Worm (Caenorhabditis elegans) whole organism, dauer: ENCODE results near the gene ZK328.6.

ENCODE experiments used
- unc-62 ChIP-seq: sonication (generic microtip); optimal IDR thresholded peaks from 2 replicates; lab custom pipeline; 2017; ENCODE audit warnings: missing biosample characterization, missing genetic modification reagents, missing genetic modification characterization

The ZK328.6 gene

DNA sequence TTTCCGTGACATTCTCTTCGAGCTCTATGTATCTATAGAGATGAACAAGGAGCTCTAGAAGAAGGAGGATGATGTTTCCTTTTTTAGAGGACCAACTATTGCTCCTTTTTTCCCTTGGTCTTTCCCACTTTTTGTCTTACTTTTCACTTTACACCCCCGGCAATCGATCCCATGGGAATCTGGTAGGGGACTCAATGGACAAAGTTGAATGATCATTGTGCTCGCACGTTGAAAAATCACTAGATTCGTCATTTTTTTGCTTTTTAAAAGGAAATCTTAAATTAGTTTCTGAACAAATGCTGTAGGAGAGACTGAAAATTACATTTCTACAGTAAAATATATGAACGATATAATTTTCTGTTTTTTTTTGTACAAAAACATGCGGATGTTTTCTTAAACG, 28.4 kb downstream of the ZK328.6 start:
- TF ChIP-seq unc-62 (GFP tag; lab: Kevin White, UChicago): no peak

DNA sequence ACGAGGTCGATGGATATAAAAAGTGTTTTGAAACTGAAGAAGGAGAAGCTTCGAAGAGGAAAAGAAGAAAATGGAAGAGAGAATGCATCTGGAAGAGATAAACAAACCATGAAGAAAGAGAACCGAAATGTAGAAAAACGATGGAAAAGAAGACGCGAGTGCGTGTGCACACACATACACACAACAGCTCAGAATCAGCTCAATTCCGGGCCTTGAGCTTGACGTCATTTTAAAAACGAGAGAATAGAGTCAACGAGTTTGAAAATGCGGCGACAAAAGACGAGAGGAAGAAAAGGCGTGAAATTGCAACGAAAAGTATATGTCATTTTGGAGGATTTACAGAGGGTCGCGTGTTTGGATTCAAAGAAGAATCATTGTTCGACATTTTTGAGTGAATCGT, 30.8 kb downstream of the ZK328.6 start:
- TF ChIP-seq unc-62 (GFP tag; lab: Kevin White, UChicago): no peak

DNA sequence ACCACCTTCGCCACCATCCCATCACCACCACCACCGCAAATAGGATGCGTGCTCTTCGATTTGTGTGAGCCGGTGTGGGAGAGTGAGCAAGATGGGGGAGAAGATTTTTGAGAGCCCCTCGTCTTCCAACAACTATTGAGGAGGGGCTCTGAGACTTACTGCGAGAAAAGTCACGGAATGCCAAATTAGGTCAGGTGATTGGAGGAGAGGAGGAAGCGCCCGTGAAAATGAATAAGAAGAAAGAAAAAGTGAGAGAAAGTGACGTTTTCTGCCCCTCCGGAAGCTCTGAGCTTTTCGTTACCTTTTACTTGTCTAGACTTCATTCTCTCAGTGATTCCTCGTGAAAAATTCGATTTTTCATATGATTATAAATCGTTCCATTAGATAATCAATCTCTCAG, 31.7 kb downstream of the ZK328.6 start:
- TF ChIP-seq unc-62 (GFP tag; lab: Kevin White, UChicago): no peak

DNA sequence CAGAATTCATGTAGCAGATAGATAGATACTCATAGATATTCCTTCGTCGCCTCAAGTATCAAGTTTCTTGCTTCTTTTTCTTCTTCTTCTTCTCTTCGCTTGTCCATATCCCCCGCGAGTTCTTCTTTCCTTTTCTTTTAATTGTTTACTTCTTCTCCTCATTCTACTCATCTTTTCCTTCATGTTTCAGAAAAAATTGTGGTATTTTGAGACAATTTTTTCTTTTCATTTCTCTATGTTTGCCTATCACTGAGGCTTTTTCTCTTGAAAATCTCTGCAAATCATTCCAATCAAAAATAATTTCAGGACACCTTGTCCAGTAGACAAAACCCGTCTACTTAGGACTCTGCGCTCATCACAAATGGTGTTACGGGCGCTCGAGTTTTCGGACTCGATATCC, 37.5 kb downstream of the ZK328.6 start, which contains the start of gene T04C9.1:
TSS of gene T04C9.1 (plus strand) at position 301 of the 400 bp plus-strand sequence.
- TF ChIP-seq unc-62 (GFP tag; lab: Kevin White, UChicago): no peak

DNA sequence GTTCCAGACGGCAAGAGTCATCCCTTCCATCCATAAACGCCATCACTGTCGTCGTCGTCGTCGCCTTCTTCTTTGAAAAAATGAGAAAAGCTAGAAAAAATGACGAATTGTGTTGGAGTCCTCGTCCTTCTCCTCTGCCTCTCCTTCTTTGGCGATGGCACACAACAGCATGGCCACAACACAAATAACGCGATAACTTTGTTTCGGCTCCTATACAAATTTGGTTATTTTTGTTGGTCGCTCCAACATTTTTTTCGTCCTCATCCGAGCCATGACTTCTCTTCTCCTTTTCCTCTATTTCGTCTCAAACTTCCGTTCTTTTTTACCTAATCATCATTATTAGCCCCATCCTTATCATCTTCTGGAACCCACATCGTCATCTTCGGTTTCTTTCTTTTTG, 38.3 kb downstream of the ZK328.6 start:
- no peak for TF ChIP-seq unc-62 (GFP tag; lab: Kevin White, UChicago)

DNA sequence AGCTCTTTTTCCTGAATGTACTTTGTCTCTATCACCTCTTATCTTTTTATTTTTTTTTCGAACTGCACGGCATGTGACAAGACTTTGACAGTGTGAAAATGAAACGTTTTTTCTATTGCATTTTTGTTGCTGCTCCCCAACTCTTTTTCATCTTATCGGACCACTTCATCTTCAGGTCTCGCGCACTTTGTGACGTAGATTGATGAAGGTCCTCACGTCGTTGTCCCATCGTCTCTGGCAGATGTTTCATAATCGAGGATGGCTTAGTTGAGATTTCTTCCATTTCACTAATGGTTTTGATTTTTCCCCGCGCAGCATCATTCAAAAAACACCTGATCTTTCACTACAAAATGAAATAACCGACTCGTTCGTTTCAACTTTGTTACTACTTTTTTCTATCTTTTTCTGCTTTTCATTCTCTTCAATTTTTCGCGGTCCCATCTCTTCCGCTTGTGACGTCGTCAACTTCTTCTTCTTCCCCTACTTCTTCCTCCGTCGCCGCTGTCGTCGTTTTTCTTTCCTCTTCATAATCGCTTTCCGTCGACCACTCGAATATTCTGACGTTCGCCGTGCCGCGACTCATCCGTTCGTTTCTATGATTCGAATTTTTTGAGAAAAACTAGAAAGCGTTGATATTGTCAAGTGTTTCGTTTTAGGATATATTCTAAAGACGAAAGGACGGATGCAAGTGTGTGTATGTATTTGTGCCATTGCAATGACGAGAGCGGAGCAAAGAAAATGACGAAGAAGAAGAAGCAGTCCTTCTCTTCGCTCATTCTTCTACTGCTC, 39.0 kb downstream of the ZK328.6 start, which contains the start of gene T04C9.2:
TSS of gene T04C9.2 (plus strand) at position 739 of the 789 bp plus-strand sequence.
- TF ChIP-seq unc-62 (GFP tag; lab: Kevin White, UChicago): no peak

DNA sequence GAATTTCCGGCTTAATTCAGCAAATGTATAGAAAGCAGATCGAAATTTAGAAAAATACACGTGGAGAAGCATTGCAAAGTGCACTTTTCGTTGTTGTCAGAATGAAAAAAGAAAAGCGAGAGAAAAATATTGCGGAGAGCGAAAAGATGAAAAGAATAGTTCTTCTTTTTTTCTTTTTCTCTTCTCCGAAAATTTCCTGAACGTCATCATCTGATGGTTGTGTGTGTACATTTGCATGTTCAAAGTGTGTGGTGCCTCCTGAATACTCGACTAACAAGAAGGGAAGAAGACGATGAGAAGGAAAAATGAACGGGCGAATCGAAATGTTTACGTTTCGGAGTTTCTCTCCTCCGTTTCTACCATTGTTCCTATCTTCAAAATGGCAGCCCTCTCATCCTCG, 40.3 kb downstream of the ZK328.6 start:
- TF ChIP-seq unc-62 (GFP tag; lab: Kevin White, UChicago): no peak

DNA sequence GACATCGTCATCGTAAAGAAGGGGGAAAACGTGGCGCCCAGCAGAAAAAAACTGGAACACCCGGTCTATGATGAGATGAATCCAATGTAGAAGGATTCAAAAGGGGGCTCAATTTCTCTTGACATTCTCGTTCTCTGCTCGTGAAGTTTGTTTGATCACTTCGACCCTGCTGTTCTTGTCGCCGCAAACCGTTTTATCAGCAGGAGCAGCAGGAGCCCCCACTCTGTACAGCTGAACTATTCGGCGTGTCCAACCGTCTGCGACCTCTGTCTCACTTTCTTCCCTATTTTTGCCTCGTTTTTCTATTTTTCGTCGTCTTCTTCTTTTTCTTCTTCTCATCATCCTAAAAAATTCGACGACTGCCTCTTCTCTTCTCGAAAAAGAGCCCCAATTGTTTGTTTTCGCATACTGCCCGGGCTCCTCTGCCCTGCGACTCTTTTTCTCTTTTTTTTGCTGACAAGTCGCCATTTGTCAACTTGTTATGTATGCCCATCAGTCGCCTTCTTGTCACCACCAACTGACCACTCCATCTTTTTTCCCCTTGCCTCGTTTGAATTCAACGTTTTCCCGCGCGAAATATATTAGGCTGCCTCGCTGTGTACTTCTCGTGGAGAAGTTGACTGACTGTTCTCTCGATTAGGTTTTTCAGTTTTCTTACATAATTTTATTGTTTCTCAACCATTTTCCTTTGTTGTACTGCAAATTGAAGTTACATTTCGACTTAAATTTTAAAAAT, 41.2 kb downstream of the ZK328.6 start:
- TF ChIP-seq unc-62 (GFP tag; lab: Kevin White, UChicago): no peak

DNA sequence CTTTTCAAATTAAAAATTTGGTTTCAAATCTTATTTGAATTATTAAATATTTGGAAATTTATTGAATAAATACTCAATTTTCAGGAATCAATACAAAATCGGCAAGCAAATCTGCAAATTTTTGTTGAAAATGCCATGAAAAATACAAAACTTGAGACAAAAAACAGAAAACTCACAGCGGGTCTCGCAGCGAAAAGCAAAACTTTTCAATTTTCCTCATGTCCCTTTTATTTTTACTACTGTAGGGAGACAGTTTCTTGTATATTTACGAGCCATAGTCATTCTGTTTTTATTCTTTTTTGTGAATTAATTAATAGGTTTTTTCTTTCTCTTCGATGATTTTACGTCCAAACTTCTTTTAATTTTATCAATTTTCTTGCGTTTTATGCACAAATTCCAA, 41.9 kb downstream of the ZK328.6 start:
- no peak for TF ChIP-seq unc-62 (GFP tag; lab: Kevin White, UChicago)

DNA sequence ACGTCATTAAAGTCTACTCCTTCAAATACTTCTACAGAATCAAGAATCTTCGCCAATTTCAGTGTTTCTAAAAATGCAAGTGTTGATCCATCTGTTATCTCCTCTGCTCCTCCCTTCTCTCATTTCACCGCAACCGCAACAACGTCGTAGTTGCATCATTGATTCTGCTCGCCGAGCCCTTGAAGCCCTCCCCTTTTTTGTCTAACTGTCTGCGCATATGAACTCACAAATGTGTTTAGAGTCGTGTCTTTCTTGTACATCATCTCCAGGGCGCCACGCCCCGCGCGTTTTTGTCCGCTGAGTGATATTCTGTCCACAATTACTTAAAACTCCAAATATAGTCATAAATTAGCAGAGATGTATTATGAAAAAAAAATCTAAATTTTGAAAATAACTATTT, 42.4 kb downstream of the ZK328.6 start:
- TF ChIP-seq unc-62 (GFP tag; lab: Kevin White, UChicago): no peak

DNA sequence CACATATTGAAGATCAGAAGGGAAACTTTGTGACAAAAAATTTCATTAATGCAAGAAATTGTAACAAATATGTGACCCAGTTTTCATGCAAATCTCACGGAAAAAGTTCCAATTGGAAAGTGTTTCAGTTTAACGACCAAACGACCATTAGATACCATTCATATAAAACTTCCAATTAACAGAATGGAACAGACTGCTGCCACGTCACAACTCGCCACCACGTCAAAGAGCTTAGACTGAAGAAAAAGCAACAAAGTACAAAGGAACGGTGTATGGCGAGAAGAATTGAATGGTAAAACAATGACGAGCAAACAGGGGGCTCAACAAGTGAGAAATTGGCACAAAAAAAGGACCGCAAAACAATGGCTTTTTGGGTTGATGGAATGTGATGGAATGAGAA, 45.0 kb downstream of the ZK328.6 start, which contains the start of gene T04C9.3:
TSS of gene T04C9.3 (plus strand) at position 301 of the 400 bp plus-strand sequence.
- TF ChIP-seq unc-62 (GFP tag; lab: Kevin White, UChicago): no peak

DNA sequence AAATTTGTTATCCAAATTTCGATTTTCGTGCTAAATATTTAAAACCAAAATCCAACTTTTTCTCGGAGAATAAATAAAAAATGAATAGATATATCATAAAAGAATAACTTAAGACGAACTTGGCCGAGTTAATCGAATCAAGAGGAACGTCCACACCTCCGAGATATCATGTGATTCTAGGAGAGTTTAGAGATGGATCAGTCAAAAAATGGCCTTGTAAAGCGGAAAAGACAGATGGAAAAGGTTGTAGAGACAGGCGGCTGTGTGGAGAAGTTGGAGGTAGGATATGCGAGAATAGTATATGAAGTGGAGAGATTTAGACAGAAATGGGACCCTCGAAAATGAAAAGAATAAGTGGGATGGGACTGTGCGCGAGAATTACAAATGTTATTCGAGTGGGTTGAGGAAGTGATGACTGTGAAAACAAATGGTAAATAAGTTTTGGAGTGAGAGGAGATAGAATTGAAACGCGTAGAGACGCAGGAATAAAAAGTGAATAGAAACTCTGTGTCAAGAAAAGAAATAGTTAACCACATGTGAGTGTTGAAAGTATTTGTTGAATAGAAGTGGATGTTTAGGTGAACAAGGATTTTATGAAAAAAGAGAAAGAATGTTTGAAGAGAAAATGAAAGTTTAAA, 47.5 kb downstream of the ZK328.6 start:
- TF ChIP-seq unc-62 (GFP tag; lab: Kevin White, UChicago): no peak

DNA sequence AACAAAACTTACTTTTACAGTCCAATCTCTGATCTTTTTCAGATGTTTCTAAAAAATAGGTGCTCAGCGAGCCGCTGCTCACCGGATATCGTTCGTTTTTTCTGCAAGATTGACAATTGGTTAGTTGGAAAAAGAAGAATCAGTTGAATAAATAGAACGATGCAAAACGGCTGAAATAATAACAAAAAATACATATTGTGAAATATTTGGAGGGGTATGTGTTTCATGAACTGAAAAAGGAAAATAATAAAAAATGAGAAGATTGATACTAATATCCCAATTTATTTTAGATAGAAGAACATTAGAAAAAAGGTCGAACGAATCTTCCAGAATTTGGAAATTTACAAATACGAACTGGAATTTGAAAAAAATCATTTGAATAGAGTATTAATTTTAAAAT, 48.4 kb downstream of the ZK328.6 start, which contains the start of gene frm-2:
TSS of gene frm-2 (minus strand) at position 101 of the 400 bp plus-strand sequence.
- TF ChIP-seq unc-62 (GFP tag; lab: Kevin White, UChicago): no peak

DNA sequence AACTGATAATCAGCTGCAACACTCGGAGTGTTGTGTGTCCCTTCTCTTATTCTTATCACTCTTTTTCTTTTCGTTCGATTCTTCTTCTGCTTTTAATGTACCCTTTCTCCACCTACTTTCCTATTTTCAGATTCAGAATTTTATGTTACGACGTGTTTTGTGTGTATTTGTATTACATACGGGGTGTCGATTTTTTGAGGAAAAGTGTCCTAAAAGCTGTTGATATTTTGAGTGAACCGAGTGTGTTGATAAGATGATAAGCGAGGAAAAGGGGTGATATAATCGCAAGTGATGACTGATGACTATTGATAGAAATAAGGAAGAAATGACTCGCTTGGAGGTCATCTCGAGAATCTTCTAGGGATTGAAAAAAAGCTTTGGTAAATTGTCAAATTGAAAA, 49.0 kb downstream of the ZK328.6 start:
- TF ChIP-seq unc-62 (GFP tag; lab: Kevin White, UChicago): no peak

DNA sequence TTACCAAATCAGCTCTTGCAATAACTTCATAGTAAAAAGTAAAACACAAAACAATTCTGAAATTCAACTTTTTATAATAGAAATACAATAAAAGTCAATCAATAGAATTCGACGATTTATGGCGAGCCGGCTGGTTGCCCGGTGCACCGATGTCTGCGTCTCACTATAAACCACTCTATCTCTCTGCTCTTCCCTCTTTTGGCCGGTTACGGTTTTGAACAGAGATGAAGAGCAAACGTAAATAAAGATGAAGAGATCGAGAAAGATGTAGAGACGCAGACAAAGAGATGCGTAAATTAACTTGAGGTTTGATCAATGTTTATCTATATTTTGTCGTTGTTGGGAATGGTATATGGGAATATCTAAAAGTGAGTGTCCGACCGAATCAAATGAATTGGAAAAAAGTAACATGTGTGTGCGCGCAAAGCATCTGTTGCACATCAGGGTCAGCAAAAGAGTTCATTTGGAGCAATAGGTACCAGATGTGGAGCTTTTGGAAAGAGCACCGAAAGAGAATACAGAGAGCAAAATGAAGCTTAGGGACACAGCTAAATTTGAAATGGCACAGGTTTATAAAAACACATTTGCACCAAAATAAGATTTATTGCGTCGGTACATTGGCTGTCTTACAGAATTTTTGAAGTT, 50.0 kb downstream of the ZK328.6 start:
- TF ChIP-seq unc-62 (GFP tag; lab: Kevin White, UChicago): no peak
